Worm (Caenorhabditis elegans) whole organism, L2 larva: ENCODE data around the gene F39G3.2.

Experiments
- ZK546.5 ChIP-seq: sonication (generic microtip); optimal IDR thresholded peaks from 2 replicates; lab custom pipeline; 2017; ENCODE audit warnings: missing biosample characterization, missing genetic modification characterization
- aly-2 ChIP-seq: fragments of 150-350 bp; optimal IDR thresholded peaks from 2 replicates; lab custom pipeline; 2014; ENCODE audit warnings: missing biosample characterization, missing genetic modification characterization
- ceh-16 ChIP-seq: fragments of 150-350 bp; optimal IDR thresholded peaks from 2 replicates; lab custom pipeline; 2014; ENCODE audit warnings: missing biosample characterization, missing genetic modification characterization
- crh-2 ChIP-seq: sonication (generic microtip); optimal IDR thresholded peaks from 2 replicates; lab custom pipeline; 2017; ENCODE audit warnings: missing biosample characterization, missing genetic modification characterization
- elt-3 ChIP-seq: sonication (generic microtip); optimal IDR thresholded peaks from 2 replicates; lab custom pipeline; 2017; ENCODE audit warnings: missing biosample characterization, missing genetic modification characterization
- mdl-1 ChIP-seq, 2 experiments: fragments of 150-350 bp in 1 of 2; sonication (generic microtip) in 1 of 2; optimal IDR thresholded peaks; 2 replicates each; lab custom pipeline; 2017; ENCODE audit warnings: missing biosample characterization in 2 of 2, missing genetic modification characterization in 2 of 2
- zag-1 ChIP-seq: fragments of 150-350 bp; optimal IDR thresholded peaks from 2 replicates; lab custom pipeline; 2014; ENCODE audit warnings: missing biosample characterization, missing genetic modification characterization

DNA sequence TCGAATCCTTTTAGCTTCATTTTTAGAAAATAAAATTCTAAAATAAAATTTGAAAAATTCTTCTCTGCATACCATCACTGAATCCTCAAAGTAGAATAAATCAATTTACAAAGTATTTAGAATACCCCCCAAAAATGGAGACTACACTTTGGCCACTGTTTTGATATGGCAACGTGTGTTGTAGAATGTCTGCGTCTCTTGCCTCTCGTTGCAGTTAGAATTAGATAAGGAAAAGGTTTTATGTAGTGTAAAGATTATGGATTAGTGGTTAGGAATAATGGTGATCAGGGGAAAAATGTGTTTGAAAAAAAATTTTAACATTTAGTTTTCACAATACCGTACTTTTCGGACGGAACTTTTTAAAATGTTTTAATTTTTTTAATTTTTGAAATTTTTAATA, 17.7 kb upstream of the F39G3.2 start, which contains the start of gene prx-6:
- TF ChIP-seq ZK546.5 (no peak), ceh-16 (tag; lab: Kevin White, UChicago) (no peak), elt-3 (tag; lab: Kevin White, UChicago) (no peak), crh-2 (tag; lab: Kevin White, UChicago) (peak; percentile 66), aly-2 (no peak), zag-1 (tag; lab: Kevin White, UChicago) (no peak), mdl-1 (tag; optimal IDR thresholded peaks at IDR 0.05; lab: Kevin White, UChicago) (no peak)
